Fruit fly (Drosophila melanogaster) Kc167 (cell line): ENCODE results near the gene RPA2.

Source experiments
- Myc ChIP-seq: fragments of >200 bp; optimal IDR thresholded peaks from 2 replicates; lab custom pipeline; 2017; ENCODE audit warnings: missing external identifiers
- Sin3A ChIP-seq: fragments of >200 bp; optimal IDR thresholded peaks from 2 replicates; lab custom pipeline; 2018; ENCODE audit warnings: missing external identifiers
- h ChIP-seq: fragments of >200 bp; optimal IDR thresholded peaks from 3 replicates; lab custom pipeline; 2018; ENCODE audit warnings: missing external identifiers
- insv ChIP-seq: fragments of >200 bp; optimal IDR thresholded peaks from 3 replicates; lab custom pipeline; 2018; ENCODE audit warnings: missing external identifiers
- psq ChIP-seq: fragments of >200 bp; optimal IDR thresholded peaks from 2 replicates; lab custom pipeline; 2017; ENCODE audit warnings: missing external identifiers
- ttk ChIP-seq: sonication (Bioruptor generic); optimal IDR thresholded peaks from 2 replicates; lab custom pipeline; 2017; ENCODE audit warnings: missing external identifiers

RPA2 gene

dm6 chr2L:20889857-20890606 is 35.9 kb downstream of the RPA2 start:
- TF ChIP-seq ttk (no peak), psq (lab: Kevin White, UChicago) (no peak), Myc (no peak), h (lab: Kevin White, UChicago) (no peak), Sin3A (lab: Kevin White, UChicago) (no peak), insv (lab: Kevin White, UChicago) (no peak)

- TF ChIP-seq psq (lab: Kevin White, UChicago) (no peak), h (lab: Kevin White, UChicago) (no peak), insv (lab: Kevin White, UChicago) (no peak), Myc (no peak), Sin3A (lab: Kevin White, UChicago) (no peak), ttk (no peak)
These were observed 38.7 kb downstream of the RPA2 start for dm6 chr2L:20887273-20887672.

- TF ChIP-seq h (lab: Kevin White, UChicago) (no peak), Sin3A (lab: Kevin White, UChicago) (no peak), insv (lab: Kevin White, UChicago) (no peak), Myc (no peak), psq (lab: Kevin White, UChicago) (no peak), ttk (no peak)
These were observed 39.9 kb downstream of the RPA2 start for dm6 chr2L:20885889-20886507.

- TF ChIP-seq ttk: no peak
- TF ChIP-seq Myc: no peak
- TF ChIP-seq h (lab: Kevin White, UChicago): no peak
- no peak for TF ChIP-seq Sin3A (lab: Kevin White, UChicago)
- no peak for TF ChIP-seq insv (lab: Kevin White, UChicago)
- no peak for TF ChIP-seq psq (lab: Kevin White, UChicago)
These were observed 42.2 kb downstream of the RPA2 start for dm6 chr2L:20883624-20884220.

dm6 chr2L:20883097-20883496 is 42.9 kb downstream of the RPA2 start:
- TF ChIP-seq Sin3A (lab: Kevin White, UChicago) (no peak), ttk (no peak), h (lab: Kevin White, UChicago) (no peak), psq (lab: Kevin White, UChicago) (no peak), Myc (no peak), insv (lab: Kevin White, UChicago) (no peak)

- TF ChIP-seq psq (lab: Kevin White, UChicago) (no peak), Myc (no peak), h (lab: Kevin White, UChicago) (no peak), insv (lab: Kevin White, UChicago) (no peak), ttk (no peak), Sin3A (lab: Kevin White, UChicago) (no peak)
These were observed 44.4 kb downstream of the RPA2 start for dm6 chr2L:20881353-20882079.

- TF ChIP-seq Sin3A (lab: Kevin White, UChicago): no peak
- no peak for TF ChIP-seq psq (lab: Kevin White, UChicago)
- TF ChIP-seq insv (lab: Kevin White, UChicago): no peak
- TF ChIP-seq Myc: no peak
- TF ChIP-seq h (lab: Kevin White, UChicago): no peak
- no peak for TF ChIP-seq ttk
These were observed 45.5 kb downstream of the RPA2 start for dm6 chr2L:20880476-20880875.

- no peak for TF ChIP-seq psq (lab: Kevin White, UChicago)
These were observed 46.3 kb downstream of the RPA2 start for dm6 chr2L:20879567-20880141.

- TF ChIP-seq Myc (no peak), psq (lab: Kevin White, UChicago) (no peak), Sin3A (lab: Kevin White, UChicago) (no peak), insv (lab: Kevin White, UChicago) (no peak), h (lab: Kevin White, UChicago) (no peak), ttk (no peak)
These were observed 47.5 kb downstream of the RPA2 start for dm6 chr2L:20878463-20878862.

- no peak for TF ChIP-seq psq (lab: Kevin White, UChicago)
- no peak for TF ChIP-seq Sin3A (lab: Kevin White, UChicago)
- TF ChIP-seq insv (lab: Kevin White, UChicago): no peak
- no peak for TF ChIP-seq h (lab: Kevin White, UChicago)
- TF ChIP-seq Myc: no peak
- TF ChIP-seq ttk: no peak
These were observed 47.9 kb downstream of the RPA2 start for dm6 chr2L:20878052-20878451.
